Worm (Caenorhabditis elegans) whole organism, late embryonic: ENCODE measurements around the gene ilkp-1.

Experiments
- C08G9.2 ChIP-seq: sonication (generic microtip); optimal IDR thresholded peaks from 2 replicates; lab custom pipeline; 2016; ENCODE audit warnings: mild to moderate bottlenecking, missing genetic modification characterization, moderate library complexity, missing compliant biosample characterization
- C38D4.7 ChIP-seq: fragments of 200-800 bp; sonication (Bioruptor generic); optimal IDR thresholded peaks from 2 replicates; lab custom pipeline; 2018; ENCODE audit warnings: mild to moderate bottlenecking, missing genetic modification characterization, moderate library complexity, missing compliant biosample characterization
- F13H6.1 ChIP-seq: sonication (generic microtip); optimal IDR thresholded peaks from 2 replicates; lab custom pipeline; 2016; ENCODE audit warnings: missing genetic modification characterization, missing compliant biosample characterization
- K02D7.2 ChIP-seq: sonication (generic microtip); optimal IDR thresholded peaks from 2 replicates; lab custom pipeline; 2017; ENCODE audit warnings: mild to moderate bottlenecking, missing genetic modification characterization, missing compliant biosample characterization
- T23F11.4 ChIP-seq: fragments of 200-800 bp; sonication (Bioruptor generic); optimal IDR thresholded peaks from 2 replicates; lab custom pipeline; 2018; ENCODE audit warnings: mild to moderate bottlenecking, missing genetic modification characterization, missing compliant biosample characterization
- ama-1 ChIP-seq: fragments of 150-350 bp; optimal IDR thresholded peaks from 2 replicates; lab custom pipeline; 2014
- ceh-14 ChIP-seq: sonication (generic microtip); optimal IDR thresholded peaks from 2 replicates; lab custom pipeline; 2016; ENCODE audit warnings: missing genotype, missing genetic modification characterization, missing compliant biosample characterization
- ceh-18 ChIP-seq: sonication (generic microtip); optimal IDR thresholded peaks from 2 replicates; lab custom pipeline; 2016; ENCODE audit warnings: missing genetic modification characterization, missing compliant biosample characterization
- ceh-2 ChIP-seq: sonication (generic microtip); optimal IDR thresholded peaks from 2 replicates; lab custom pipeline; 2016; ENCODE audit warnings: missing genotype, missing genetic modification characterization, missing compliant biosample characterization
- ceh-30 ChIP-seq: fragments of 150-350 bp; optimal IDR thresholded peaks from 2 replicates; lab custom pipeline; 2014; ENCODE audit warnings: missing biosample characterization, missing genetic modification characterization
- ceh-31 ChIP-seq: sonication (generic microtip); optimal IDR thresholded peaks from 2 replicates; lab custom pipeline; 2016; ENCODE audit warnings: missing genetic modification characterization, missing compliant biosample characterization
- ceh-34 ChIP-seq: sonication (generic microtip); optimal IDR thresholded peaks from 2 replicates; lab custom pipeline; 2016; ENCODE audit warnings: mild to moderate bottlenecking, missing genetic modification characterization, missing compliant biosample characterization
- che-1 ChIP-seq: sonication (generic microtip); optimal IDR thresholded peaks from 2 replicates; lab custom pipeline; 2016; ENCODE audit warnings: mild to moderate bottlenecking, missing genetic modification characterization, missing compliant biosample characterization
- dmd-4 ChIP-seq: sonication (generic microtip); optimal IDR thresholded peaks from 2 replicates; lab custom pipeline; 2016; ENCODE audit warnings: borderline replicate concordance, missing genetic modification characterization, missing compliant biosample characterization
- elt-2 ChIP-seq: sonication (generic microtip); optimal IDR thresholded peaks from 2 replicates; lab custom pipeline; 2016; ENCODE audit warnings: missing genetic modification reagents, missing genetic modification characterization, missing compliant biosample characterization
- elt-4 ChIP-seq: sonication (generic microtip); optimal IDR thresholded peaks from 2 replicates; lab custom pipeline; 2016; ENCODE audit warnings: missing genetic modification characterization, missing compliant biosample characterization
- ets-4 ChIP-seq: sonication (generic microtip); optimal IDR thresholded peaks from 2 replicates; lab custom pipeline; 2016; ENCODE audit warnings: missing genetic modification characterization, missing compliant biosample characterization
- fax-1 ChIP-seq: sonication (generic microtip); optimal IDR thresholded peaks from 2 replicates; lab custom pipeline; 2016; ENCODE audit warnings: missing genotype, missing genetic modification characterization, missing compliant biosample characterization
- hlh-30 ChIP-seq: sonication (generic microtip); optimal IDR thresholded peaks from 2 replicates; lab custom pipeline; 2017; ENCODE audit warnings: antibody characterized with exemption, missing genetic modification characterization, missing compliant biosample characterization; ENCODE audit not compliant: insufficient read depth
- hlh-6 ChIP-seq: sonication (generic microtip); optimal IDR thresholded peaks from 2 replicates; lab custom pipeline; 2016; ENCODE audit warnings: missing genotype, missing genetic modification characterization, missing compliant biosample characterization
- hlh-8 ChIP-seq: sonication (generic microtip); optimal IDR thresholded peaks from 2 replicates; lab custom pipeline; 2016; ENCODE audit warnings: missing genotype, missing genetic modification characterization, missing compliant biosample characterization
- lim-6 ChIP-seq: sonication (generic microtip); optimal IDR thresholded peaks from 2 replicates; lab custom pipeline; 2016; ENCODE audit warnings: missing genetic modification characterization, missing compliant biosample characterization
- madf-2 ChIP-seq: sonication (generic microtip); optimal IDR thresholded peaks from 2 replicates; lab custom pipeline; 2017; ENCODE audit warnings: missing genetic modification characterization, missing compliant biosample characterization
- mec-3 ChIP-seq: sonication (generic microtip); optimal IDR thresholded peaks from 2 replicates; lab custom pipeline; 2016; ENCODE audit warnings: borderline replicate concordance, missing genetic modification characterization, missing compliant biosample characterization
- nfya-1 ChIP-seq: sonication (generic microtip); optimal IDR thresholded peaks from 2 replicates; lab custom pipeline; 2017; ENCODE audit warnings: missing genetic modification characterization, mild to moderate bottlenecking, missing compliant biosample characterization, antibody characterized with exemption, moderate library complexity
- nhr-11 ChIP-seq: fragments of 150-350 bp; optimal IDR thresholded peaks from 2 replicates; lab custom pipeline; 2014; ENCODE audit warnings: missing biosample characterization, missing genetic modification characterization
- nhr-232 ChIP-seq: sonication (generic microtip); optimal IDR thresholded peaks from 2 replicates; lab custom pipeline; 2016; ENCODE audit warnings: missing genetic modification characterization, missing compliant biosample characterization
- pag-3 ChIP-seq: sonication (generic microtip); optimal IDR thresholded peaks from 2 replicates; lab custom pipeline; 2016; ENCODE audit warnings: missing compliant biosample characterization, missing genetic modification characterization, borderline replicate concordance
- pha-4 ChIP-seq: fragments of 150-350 bp; optimal IDR thresholded peaks from 2 replicates; lab custom pipeline; 2018; ENCODE audit warnings: missing biosample characterization, missing genetic modification reagents, missing genetic modification characterization
- pros-1 ChIP-seq: fragments of 150-350 bp; optimal IDR thresholded peaks from 2 replicates; lab custom pipeline; 2014; ENCODE audit warnings: missing biosample characterization, missing genetic modification reagents, missing genetic modification characterization
- ref-2 ChIP-seq: sonication (generic microtip); optimal IDR thresholded peaks from 2 replicates; lab custom pipeline; 2016; ENCODE audit warnings: missing genetic modification characterization, missing compliant biosample characterization
- rnt-1 ChIP-seq: sonication (generic microtip); optimal IDR thresholded peaks from 2 replicates; lab custom pipeline; 2016; ENCODE audit warnings: missing genetic modification characterization, missing compliant biosample characterization
- tbx-2 ChIP-seq: sonication (generic microtip); optimal IDR thresholded peaks from 2 replicates; lab custom pipeline; 2016; ENCODE audit warnings: missing genetic modification characterization, missing compliant biosample characterization
- unc-42 ChIP-seq: sonication (generic microtip); optimal IDR thresholded peaks from 2 replicates; lab custom pipeline; 2016; ENCODE audit warnings: missing genotype, missing genetic modification characterization, missing compliant biosample characterization
- unc-55 ChIP-seq: sonication (generic microtip); optimal IDR thresholded peaks from 2 replicates; lab custom pipeline; 2017; ENCODE audit warnings: missing biosample characterization, missing genetic modification reagents, missing genetic modification characterization
- unc-86 ChIP-seq: sonication (generic microtip); optimal IDR thresholded peaks from 2 replicates; lab custom pipeline; 2016; ENCODE audit warnings: missing genetic modification characterization, missing compliant biosample characterization
- ztf-16 ChIP-seq: sonication (generic microtip); optimal IDR thresholded peaks from 2 replicates; lab custom pipeline; 2017; ENCODE audit warnings: missing genetic modification characterization, missing compliant biosample characterization

Gene ilkp-1

DNA sequence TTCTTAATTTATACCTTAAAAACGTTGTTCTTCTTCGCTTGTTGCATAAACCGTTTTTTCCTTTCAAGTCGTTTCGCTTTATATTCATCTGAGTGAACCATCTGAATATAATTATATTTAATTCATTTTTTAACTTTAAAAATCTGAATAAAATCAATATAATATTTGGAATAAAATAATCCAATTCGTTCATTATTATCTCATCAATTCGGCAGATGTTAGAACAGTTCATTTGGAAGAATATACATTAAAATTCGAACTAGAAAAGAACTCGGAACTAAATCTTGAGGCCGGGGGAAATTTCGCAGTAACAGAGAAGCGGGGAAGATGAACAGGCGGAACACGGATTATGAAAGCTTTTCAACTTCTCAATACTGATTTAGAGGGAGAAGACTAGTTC is 1.1 kb upstream of the ilkp-1 start, which contains the start of gene F33A8.4:
F33A8.4 (minus strand) TSS at position 101 of the 400 bp plus-strand sequence.
- TF ChIP-seq C38D4.7 (GFP tag; lab: Kevin White, UChicago) (no peak), lim-6 (tag; lab: Kevin White, UChicago) (no peak), pag-3 (no peak)

DNA sequence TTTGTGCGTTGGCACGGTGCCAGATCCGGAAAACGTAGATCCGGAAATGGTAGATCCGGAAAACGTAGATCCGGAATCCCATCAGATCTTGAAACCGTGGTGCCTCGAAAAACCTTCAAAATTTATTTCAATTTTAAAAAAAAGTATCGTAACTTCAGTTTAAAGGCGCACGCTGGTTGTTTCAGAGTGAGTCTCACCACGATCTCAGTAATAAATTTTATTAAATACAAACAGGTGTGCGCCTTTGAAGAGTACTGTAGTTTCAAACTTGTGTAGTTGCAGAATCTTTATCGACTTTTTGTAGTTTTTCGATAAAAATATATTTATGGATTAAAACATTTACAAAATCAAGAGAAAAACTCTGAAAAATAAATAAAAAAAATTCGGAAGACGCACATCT is 623 bp downstream of the ilkp-1 start:
- TF ChIP-seq nhr-232 (tag; lab: Kevin White, UChicago) (no peak), ztf-16 (no peak)

DNA sequence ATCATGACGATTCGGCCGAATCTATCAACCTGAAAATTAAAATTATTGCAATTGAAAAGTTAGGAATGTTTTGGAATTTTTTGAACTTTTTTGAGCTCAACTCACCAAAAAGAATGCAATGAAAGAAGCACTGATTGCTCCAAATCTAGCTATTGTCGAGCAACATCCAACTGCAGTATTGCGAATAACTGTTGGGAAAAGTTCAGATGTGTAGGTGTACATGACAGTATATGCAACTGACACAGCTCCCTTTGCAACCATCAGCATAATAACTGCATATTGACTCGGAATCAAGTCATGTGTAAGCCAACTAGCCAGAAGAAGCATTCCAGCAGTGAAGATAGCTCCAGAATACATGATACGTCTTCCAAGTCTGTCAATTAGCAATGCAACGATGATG is 2.5 kb downstream of the ilkp-1 start:
- TF ChIP-seq nhr-11 (tag; lab: Kevin White, UChicago) (no peak), pha-4 (no peak), unc-86 (tag; lab: Kevin White, UChicago) (no peak), elt-4 (tag; lab: Kevin White, UChicago) (no peak), tbx-2 (tag; lab: Kevin White, UChicago) (no peak), hlh-6 (tag; lab: Kevin White, UChicago) (no peak), pag-3 (no peak), pros-1 (tag; lab: Kevin White, UChicago) (no peak), ceh-14 (tag; lab: Kevin White, UChicago) (no peak), nfya-1 (tag; lab: Kevin White, UChicago) (no peak), ceh-18 (no peak), che-1 (tag; lab: Kevin White, UChicago) (no peak), madf-2 (tag; lab: Kevin White, UChicago) (no peak), hlh-8 (tag; lab: Kevin White, UChicago) (no peak), ceh-34 (tag; lab: Kevin White, UChicago) (no peak), ceh-2 (tag; lab: Kevin White, UChicago) (no peak), elt-2 (no peak), ama-1 (no peak), T23F11.4 (no peak)
- TF ChIP-seq, all 69 proteins: peak for 0

DNA sequence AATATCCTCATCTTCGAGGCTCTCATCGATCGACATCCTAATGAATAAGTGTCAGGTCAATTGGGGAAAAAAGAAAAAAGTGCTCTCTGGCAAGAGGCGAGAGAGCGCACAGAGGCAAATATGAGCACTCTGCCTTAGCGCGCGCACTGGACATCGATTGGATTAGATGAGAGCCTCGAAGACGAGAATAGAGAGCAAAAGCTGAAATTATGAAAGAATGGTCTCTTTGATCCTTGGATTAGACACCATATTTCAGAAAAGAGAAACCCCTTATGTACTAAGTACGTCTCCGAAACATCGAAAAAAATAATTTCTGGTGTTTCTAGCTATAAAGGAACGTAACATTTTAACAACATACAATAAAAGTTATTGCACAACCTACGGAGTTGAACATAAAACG is 5.2 kb downstream of the ilkp-1 start, which contains the start of gene F45E10.2:
F45E10.2 (minus strand) TSS at position 101 of the 400 bp plus-strand sequence.
- TF ChIP-seq ztf-16 (no peak), elt-2 (no peak), rnt-1 (tag; lab: Kevin White, UChicago) (no peak)

DNA sequence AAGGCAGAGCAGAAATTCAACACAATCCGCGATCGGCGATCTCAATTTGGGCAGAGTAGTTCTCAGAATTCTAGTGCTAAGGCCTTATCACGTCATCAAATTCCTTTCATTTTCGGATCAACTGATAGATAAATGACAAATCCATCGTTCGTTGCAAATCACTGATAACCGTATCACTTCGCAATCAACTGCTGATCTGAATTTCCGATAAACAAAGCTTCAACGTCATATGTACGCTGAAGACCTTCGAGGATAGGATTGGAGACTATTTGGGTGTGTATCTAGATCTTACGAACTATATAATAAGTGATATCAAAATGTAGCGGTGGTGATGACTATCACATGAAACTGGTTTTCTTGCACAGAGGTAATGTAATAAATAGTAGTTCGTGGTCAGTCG is 7.2 kb downstream of the ilkp-1 start:
- TF ChIP-seq che-1 (tag; lab: Kevin White, UChicago): no peak
- no peak for TF ChIP-seq C08G9.2 (tag; lab: Kevin White, UChicago)
- TF ChIP-seq mec-3 (tag; lab: Kevin White, UChicago): no peak
- no peak for TF ChIP-seq ceh-2 (tag; lab: Kevin White, UChicago)
- no peak for TF ChIP-seq rnt-1 (tag; lab: Kevin White, UChicago)
- no peak for TF ChIP-seq ets-4 (tag; lab: Kevin White, UChicago)
- no peak for TF ChIP-seq K02D7.2 (tag; lab: Kevin White, UChicago)
- TF ChIP-seq, all 69 proteins: peak for 0

DNA sequence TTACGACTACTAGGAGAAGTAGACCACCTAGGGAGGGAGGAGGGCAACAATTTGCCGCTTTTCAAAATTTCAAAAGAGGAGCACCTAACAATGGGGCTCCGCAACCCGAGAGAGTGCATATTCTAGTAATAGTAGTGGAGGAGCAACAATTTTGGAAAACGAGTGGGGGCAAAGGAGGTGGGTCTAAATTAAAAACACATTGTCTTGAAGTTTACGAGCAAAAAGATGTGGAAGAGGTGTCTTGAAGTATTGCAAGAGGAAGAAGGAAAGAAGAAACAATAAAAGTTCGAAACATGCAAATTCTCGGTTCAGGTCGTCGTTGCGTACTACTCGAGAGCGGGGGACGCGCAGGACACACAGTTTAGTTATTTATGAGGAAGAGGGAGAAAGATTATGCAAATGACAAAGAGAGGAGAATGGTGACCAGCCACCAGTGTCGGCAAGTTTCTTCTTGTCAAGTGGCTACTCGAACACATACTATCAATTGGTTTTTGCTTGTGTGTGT is 14.2 kb downstream of the ilkp-1 start:
- no peak for TF ChIP-seq ceh-34 (tag; lab: Kevin White, UChicago)
- TF ChIP-seq hlh-30 (tag; lab: Kevin White, UChicago): no peak
- peak; percentile 20 for TF ChIP-seq ref-2 (tag; lab: Kevin White, UChicago)

DNA sequence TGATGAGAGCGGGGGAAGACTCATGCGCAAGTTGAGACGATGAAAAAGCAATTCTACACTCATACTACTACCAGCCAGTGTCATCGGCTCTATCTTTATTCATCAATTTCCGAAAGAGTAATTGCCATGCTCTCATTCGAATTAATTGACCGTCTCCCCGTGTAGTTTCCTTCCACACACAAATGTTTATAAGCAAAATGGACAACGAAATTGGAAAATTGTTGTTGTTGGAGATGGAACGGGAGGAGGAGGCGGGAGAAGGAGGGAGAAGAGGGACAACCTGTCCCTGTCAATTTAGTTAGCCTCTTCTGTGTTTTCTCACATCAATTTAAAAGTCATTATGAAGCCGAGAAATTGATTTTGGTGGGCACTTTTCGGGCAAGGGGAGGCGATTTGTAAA is 22.5 kb downstream of the ilkp-1 start:
- TF ChIP-seq ceh-14 (tag; lab: Kevin White, UChicago) (peak; percentile 16), fax-1 (tag; lab: Kevin White, UChicago) (no peak), pros-1 (tag; lab: Kevin White, UChicago) (no peak), dmd-4 (tag; lab: Kevin White, UChicago) (no peak), F13H6.1 (tag; lab: Kevin White, UChicago) (no peak), unc-55 (GFP tag; lab: Kevin White, UChicago) (peak; percentile 0), ceh-31 (peak; percentile 2), ceh-30 (tag; lab: Kevin White, UChicago) (no peak), unc-42 (tag; lab: Kevin White, UChicago) (peak; percentile 54)
- TF ChIP-seq, all 69 proteins: peak for 4
